Worm (Caenorhabditis elegans) whole organism, L4 larva: Measurements from ENCODE around the gene srz-63.

Source experiments
- D1046.2 ChIP-seq: fragments of 200-800 bp; sonication (Bioruptor generic); IDR thresholded peaks from 2 replicates; pipeline ENCODE4 v1.3.6; 2022; ENCODE audit warnings: missing genetic modification characterization, missing compliant biosample characterization
- F10B5.3 ChIP-seq: sonication (generic microtip); optimal IDR thresholded peaks from 2 replicates; lab custom pipeline; 2016; ENCODE audit warnings: mild to moderate bottlenecking, missing genetic modification characterization, missing compliant biosample characterization
- F44E2.7 ChIP-seq: fragments of 200-800 bp; sonication (Bioruptor generic); IDR thresholded peaks from 2 replicates; pipeline ENCODE4 v2.1.2; 2022; ENCODE audit warnings: missing genetic modification characterization, missing compliant biosample characterization
- R02D3.7 ChIP-seq: fragments of 150-350 bp; sonication (generic microtip); optimal IDR thresholded peaks from 3 replicates; lab custom pipeline; 2014; ENCODE audit warnings: missing biosample characterization, missing genetic modification characterization
- Y105C5A.15 ChIP-seq: fragments of 200-800 bp; sonication (Bioruptor generic); IDR thresholded peaks from 2 replicates; pipeline ENCODE4 v1.3.6; 2022; ENCODE audit warnings: missing genetic modification characterization, missing compliant biosample characterization
- ZK337.2 ChIP-seq: fragments of 200-800 bp; sonication (Bioruptor generic); IDR thresholded peaks from 2 replicates; pipeline ENCODE4 v1.3.6; 2022; ENCODE audit warnings: missing genetic modification reagents, missing genetic modification characterization, missing compliant biosample characterization
- ZK546.5 ChIP-seq, 2 experiments: sonication (generic microtip); optimal IDR thresholded peaks; 2 replicates each; lab custom pipeline; 2017; ENCODE audit warnings: missing biosample characterization in 2 of 2, missing genetic modification characterization in 2 of 2
- aly-2 ChIP-seq: sonication (generic microtip); optimal IDR thresholded peaks from 2 replicates; lab custom pipeline; 2018; ENCODE audit warnings: missing biosample characterization, missing genetic modification characterization
- ama-1 ChIP-seq: fragments of 150-350 bp; optimal IDR thresholded peaks from 2 replicates; lab custom pipeline; 2014; ENCODE audit warnings: inconsistent platforms, mixed read lengths
- ceh-28 ChIP-seq: fragments of 150-350 bp; optimal IDR thresholded peaks from 2 replicates; lab custom pipeline; 2014; ENCODE audit warnings: missing biosample characterization, missing genetic modification reagents, missing genetic modification characterization
- ceh-32 ChIP-seq: sonication (generic microtip); optimal IDR thresholded peaks from 2 replicates; lab custom pipeline; 2016; ENCODE audit warnings: mild to moderate bottlenecking, missing genetic modification characterization, missing compliant biosample characterization; ENCODE audit not compliant: poor library complexity
- ceh-62 ChIP-seq: sonication (generic microtip); optimal IDR thresholded peaks from 2 replicates; lab custom pipeline; 2017; ENCODE audit warnings: missing biosample characterization, missing genetic modification characterization
- ceh-82 ChIP-seq: sonication (generic microtip); optimal IDR thresholded peaks from 2 replicates; lab custom pipeline; 2017; ENCODE audit warnings: missing biosample characterization, missing genetic modification characterization
- ces-1 ChIP-seq: fragments of 150-350 bp; sonication (generic microtip); optimal IDR thresholded peaks from 4 replicates; lab custom pipeline; 2014; ENCODE audit warnings: missing biosample characterization, missing genetic modification reagents, missing genetic modification characterization
- daf-12 ChIP-seq: fragments of 150-350 bp; optimal IDR thresholded peaks from 2 replicates; lab custom pipeline; 2014; ENCODE audit warnings: missing biosample characterization, missing genetic modification reagents, missing genetic modification characterization
- daf-16 ChIP-seq, 3 experiments: sonication (generic microtip); optimal IDR thresholded peaks; 2 replicates each; lab custom pipeline; 2016 to 2017; ENCODE audit warnings: missing genetic modification characterization in 3 of 3, missing genetic modification reagents in 3 of 3, mild to moderate bottlenecking in 2 of 3, missing compliant biosample characterization in 2 of 3, missing biosample characterization in 1 of 3, moderate library complexity in 1 of 3
- dmd-9 ChIP-seq: fragments of 200-800 bp; sonication (Bioruptor generic); IDR thresholded peaks from 2 replicates; pipeline ENCODE4 v1.3.6; 2022; ENCODE audit warnings: missing genetic modification reagents, missing genetic modification characterization, missing compliant biosample characterization
- egl-27 ChIP-seq: sonication (generic microtip); optimal IDR thresholded peaks from 3 replicates; lab custom pipeline; 2017; ENCODE audit warnings: missing biosample characterization, missing genetic modification reagents, missing genetic modification characterization
- fos-1 ChIP-seq: fragments of 150-350 bp; optimal IDR thresholded peaks from 2 replicates; lab custom pipeline; 2014; ENCODE audit warnings: missing biosample characterization, missing genetic modification characterization
- gei-8 ChIP-seq: fragments of 200-800 bp; sonication (Bioruptor generic); optimal IDR thresholded peaks from 2 replicates; lab custom pipeline; 2018; ENCODE audit warnings: mild to moderate bottlenecking, missing genetic modification characterization, missing compliant biosample characterization
- hif-1 ChIP-seq, 2 experiments: sonication (generic microtip); optimal IDR thresholded peaks; 2 replicates each; lab custom pipeline; 2016 to 2017; ENCODE audit warnings: missing compliant biosample characterization in 2 of 2, missing genetic modification characterization in 2 of 2, missing genetic modification reagents in 2 of 2, missing genotype in 2 of 2, mild to moderate bottlenecking in 1 of 2
- hlh-30 ChIP-seq: sonication (generic microtip); optimal IDR thresholded peaks from 2 replicates; lab custom pipeline; 2017; ENCODE audit warnings: antibody characterized with exemption, mild to moderate bottlenecking, missing genetic modification characterization, missing compliant biosample characterization; ENCODE audit not compliant: insufficient read depth
- lim-7 ChIP-seq: fragments of 200-800 bp; sonication (Bioruptor generic); IDR thresholded peaks from 2 replicates; pipeline ENCODE4 v1.3.6; 2022; ENCODE audit warnings: missing genetic modification characterization, missing compliant biosample characterization
- lin-1 ChIP-seq: fragments of 200-800 bp; sonication (Bioruptor generic); IDR thresholded peaks from 2 replicates; pipeline ENCODE4 v1.3.6; 2022; ENCODE audit warnings: missing genetic modification reagents, missing genetic modification characterization, missing compliant biosample characterization
- lin-29 ChIP-seq: fragments of 200-800 bp; sonication (Bioruptor generic); IDR thresholded peaks from 2 replicates; pipeline ENCODE4 v1.3.6; 2022; ENCODE audit warnings: missing genetic modification reagents, missing genetic modification characterization, missing compliant biosample characterization
- lin-38 ChIP-seq: fragments of 200-800 bp; sonication (Bioruptor generic); IDR thresholded peaks from 2 replicates; pipeline ENCODE4 v1.3.6; 2022; ENCODE audit warnings: missing genetic modification reagents, missing genetic modification characterization, missing compliant biosample characterization
- lir-3 ChIP-seq: sonication (generic microtip); optimal IDR thresholded peaks from 2 replicates; lab custom pipeline; 2016; ENCODE audit warnings: mild to moderate bottlenecking, missing genetic modification characterization, missing compliant biosample characterization
- mdl-1 ChIP-seq, 2 experiments: fragments of 150-350 bp in 1 of 2; sonication (generic microtip) in 1 of 2; optimal IDR thresholded peaks; 2 replicates each; lab custom pipeline; 2014 to 2017; ENCODE audit warnings: missing biosample characterization in 2 of 2, missing genetic modification characterization in 2 of 2
- mdt-29 ChIP-seq: fragments of 200-800 bp; sonication (Bioruptor generic); IDR thresholded peaks from 2 replicates; pipeline ENCODE4 v1.3.6; 2022; ENCODE audit warnings: missing genetic modification reagents, missing genetic modification characterization, missing compliant biosample characterization
- mep-1 ChIP-seq: fragments of 150-350 bp; sonication (generic microtip); optimal IDR thresholded peaks from 3 replicates; lab custom pipeline; 2014; ENCODE audit warnings: missing biosample characterization, missing genetic modification characterization
- mxl-2 ChIP-seq: fragments of 200-800 bp; sonication (Bioruptor generic); conservative IDR thresholded peaks from 2 replicates; pipeline ENCODE4 v1.3.6; 2022; ENCODE audit warnings: missing genetic modification reagents, missing genetic modification characterization, missing compliant biosample characterization
- mxl-3 ChIP-seq: fragments of 200-800 bp; sonication (Bioruptor generic); optimal IDR thresholded peaks from 2 replicates; lab custom pipeline; 2018; ENCODE audit warnings: mild to moderate bottlenecking, missing genetic modification characterization, missing compliant biosample characterization
- nhr-10 ChIP-seq: fragments of 150-350 bp; optimal IDR thresholded peaks from 2 replicates; lab custom pipeline; 2014; ENCODE audit warnings: missing biosample characterization, missing genetic modification characterization
- nhr-102 ChIP-seq: sonication (generic microtip); optimal IDR thresholded peaks from 2 replicates; lab custom pipeline; 2016; ENCODE audit warnings: mild to moderate bottlenecking, missing genetic modification characterization, moderate library complexity, missing compliant biosample characterization
- nhr-42 ChIP-seq: fragments of 200-800 bp; sonication (Bioruptor generic); IDR thresholded peaks from 2 replicates; pipeline ENCODE4 v1.3.6; 2022; ENCODE audit warnings: missing genetic modification characterization, missing compliant biosample characterization
- nhr-77 ChIP-seq: fragments of 150-350 bp; optimal IDR thresholded peaks from 2 replicates; lab custom pipeline; 2014; ENCODE audit warnings: missing biosample characterization, missing genetic modification characterization
- php-3 ChIP-seq: fragments of 200-800 bp; sonication (Bioruptor generic); IDR thresholded peaks from 2 replicates; pipeline ENCODE4 v1.3.6; 2022; ENCODE audit warnings: missing genetic modification reagents, missing genetic modification characterization, missing compliant biosample characterization
- pqm-1 ChIP-seq: sonication (generic microtip); optimal IDR thresholded peaks from 2 replicates; lab custom pipeline; 2017; ENCODE audit warnings: missing biosample characterization, missing genetic modification characterization
- rbr-2 ChIP-seq: sonication (generic microtip); optimal IDR thresholded peaks from 2 replicates; lab custom pipeline; 2016; ENCODE audit warnings: missing genotype, missing genetic modification characterization, missing compliant biosample characterization
- saeg-2 ChIP-seq: fragments of 200-800 bp; sonication (Bioruptor generic); IDR thresholded peaks from 2 replicates; pipeline ENCODE4 v1.3.6; 2022; ENCODE audit warnings: missing genetic modification reagents, missing genetic modification characterization, missing compliant biosample characterization
- sdz-12 ChIP-seq: fragments of 200-800 bp; sonication (Bioruptor generic); optimal IDR thresholded peaks from 2 replicates; lab custom pipeline; 2018; ENCODE audit warnings: mild to moderate bottlenecking, missing genetic modification characterization, missing compliant biosample characterization
- set-16 ChIP-seq: fragments of 200-800 bp; sonication (Bioruptor generic); IDR thresholded peaks from 2 replicates; pipeline ENCODE4 v1.3.6; 2022; ENCODE audit warnings: missing genetic modification reagents, missing genetic modification characterization, missing compliant biosample characterization
- snpc-4 ChIP-seq: fragments of 150-350 bp; optimal IDR thresholded peaks from 2 replicates; lab custom pipeline; 2014; ENCODE audit warnings: missing biosample characterization, missing genetic modification characterization
- spr-3 ChIP-seq: fragments of 200-800 bp; sonication (Bioruptor generic); optimal IDR thresholded peaks from 2 replicates; lab custom pipeline; 2018; ENCODE audit warnings: mild to moderate bottlenecking, missing genetic modification characterization, missing compliant biosample characterization
- tra-1 ChIP-seq: fragments of 200-800 bp; sonication (Bioruptor generic); IDR thresholded peaks from 2 replicates; pipeline ENCODE4 v1.3.6; 2022; ENCODE audit warnings: missing genetic modification reagents, missing genetic modification characterization, missing compliant biosample characterization
- unc-39 ChIP-seq: sonication (generic microtip); optimal IDR thresholded peaks from 2 replicates; lab custom pipeline; 2017; ENCODE audit warnings: missing biosample characterization, missing genetic modification characterization
- unc-62 ChIP-seq, 3 experiments: fragments of 150-350 bp in 1 of 3; sonication (generic microtip); optimal IDR thresholded peaks in 2 of 3; peaks in 1 of 3; 1 replicate in 1 of 3; 2 replicates in 2 of 3; lab custom pipeline; 2014 to 2017; ENCODE audit warnings: missing biosample characterization in 3 of 3, missing genetic modification characterization in 3 of 3, missing genetic modification reagents in 3 of 3, missing genotype in 1 of 3
- zip-11 ChIP-seq: fragments of 200-800 bp; sonication (Bioruptor generic); IDR thresholded peaks from 2 replicates; pipeline ENCODE4 v1.3.6; 2022; ENCODE audit warnings: missing genetic modification characterization, missing compliant biosample characterization
- ztf-7 ChIP-seq: fragments of 150-350 bp; optimal IDR thresholded peaks from 2 replicates; lab custom pipeline; 2014; ENCODE audit warnings: missing biosample characterization, missing genetic modification characterization

Gene srz-63

ce11 chrII:1236479-1236878, 42.0 kb upstream of the srz-63 start (continued):
- no peak for TF ChIP-seq F44E2.7 (GFP tag; lab: Robert Waterston, UW)
- no peak for TF ChIP-seq saeg-2 (GFP tag; lab: Robert Waterston, UW)
- TF ChIP-seq Y105C5A.15 (GFP tag; lab: Robert Waterston, UW) = no peak
- TF ChIP-seq ZK337.2 (GFP tag; lab: Robert Waterston, UW) = no peak
- TF ChIP-seq lim-7 (GFP tag; lab: Robert Waterston, UW) = no peak
- TF ChIP-seq spr-3 (GFP tag; lab: Kevin White, UChicago) = no peak
- TF ChIP-seq R02D3.7 (tag; lab: Kevin White, UChicago) = no peak
- TF ChIP-seq tra-1 (GFP tag; lab: Robert Waterston, UW) = no peak
- no peak for TF ChIP-seq aly-2 (tag; lab: Kevin White, UChicago)
- TF ChIP-seq gei-8 = no peak
- TF ChIP-seq daf-16 (GFP tag; optimal IDR thresholded peaks at IDR 0.05; lab: Kevin White, UChicago) = no peak
- no peak for TF ChIP-seq daf-16 (tag; optimal IDR thresholded peaks at IDR 0.05; lab: Kevin White, UChicago)
- TF ChIP-seq F10B5.3 (tag; lab: Kevin White, UChicago) = no peak
- TF ChIP-seq unc-39 (tag; lab: Kevin White, UChicago) = no peak
- peak in 1 of 2 experiments; percentile 15 for TF ChIP-seq mdl-1 (tag; optimal IDR thresholded peaks at IDR 0.05; lab: Kevin White, UChicago)
- no peak for TF ChIP-seq fos-1
- no peak for TF ChIP-seq daf-12 (tag; lab: Kevin White, UChicago)

- no peak for TF ChIP-seq sdz-12
- no peak for TF ChIP-seq zip-11 (GFP tag; lab: Robert Waterston, UW)
- TF ChIP-seq fos-1 = no peak
- TF ChIP-seq egl-27 (tag; lab: Kevin White, UChicago) = no peak
- peak; percentile 43; the same call in 1 of the 2 replicates for TF ChIP-seq lin-29 (GFP tag; lab: Robert Waterston, UW)
- no peak for TF ChIP-seq ceh-82
- TF ChIP-seq mep-1 = peak; percentile 50
- TF ChIP-seq daf-12 (tag; lab: Kevin White, UChicago) = no peak
- TF ChIP-seq ZK546.5 (tag; optimal IDR thresholded peaks at IDR 0.05; lab: Kevin White, UChicago) = no peak
- peak; percentile 65 for TF ChIP-seq mxl-3 (GFP tag; lab: Kevin White, UChicago)
- TF ChIP-seq pqm-1 (tag; lab: Kevin White, UChicago) = no peak
- TF ChIP-seq set-16 (GFP tag; lab: Robert Waterston, UW) = peak; percentile 100
- 0 out of 2 replicates have a peak, but pooled peaks have one; percentile 20 for TF ChIP-seq php-3
- no peak for TF ChIP-seq dmd-9
- TF ChIP-seq daf-16 (GFP tag; optimal IDR thresholded peaks at IDR 0.05; lab: Kevin White, UChicago) = peak in 1 of 2 experiments; percentile 12
- TF ChIP-seq daf-16 (tag; optimal IDR thresholded peaks at IDR 0.05; lab: Kevin White, UChicago) = peak; percentile 66
- TF ChIP-seq nhr-42 (GFP tag; lab: Robert Waterston, UW) = 0 out of 2 replicates have a peak, but pooled peaks have one; percentile 7
- TF ChIP-seq gei-8 = no peak
- no peak for TF ChIP-seq lir-3
- TF ChIP-seq F44E2.7 (GFP tag; lab: Robert Waterston, UW) = no peak
- no peak for TF ChIP-seq nhr-77 (tag; lab: Kevin White, UChicago)
- no peak for TF ChIP-seq ceh-32 (tag; lab: Kevin White, UChicago)
- peak; percentile 22; the same call in 1 of the 2 replicates for TF ChIP-seq lin-38 (GFP tag; lab: Robert Waterston, UW)
- no peak for TF ChIP-seq ceh-28 (tag; lab: Kevin White, UChicago)
- TF ChIP-seq snpc-4 (tag; lab: Kevin White, UChicago) = no peak
- TF ChIP-seq ztf-7 (tag; lab: Kevin White, UChicago) = no peak
- no peak for TF ChIP-seq mxl-2 (GFP tag; lab: Robert Waterston, UW)
- no peak for TF ChIP-seq mdt-29 (GFP tag; lab: Robert Waterston, UW)
- TF ChIP-seq nhr-10 = no peak
- no peak for TF ChIP-seq ceh-62 (tag; lab: Kevin White, UChicago)
- TF ChIP-seq hif-1 (tag; optimal IDR thresholded peaks at IDR 0.05; lab: Kevin White, UChicago) = peak in 1 of 2 experiments; percentile 64
- peak; percentile 53 for TF ChIP-seq nhr-102 (tag; lab: Kevin White, UChicago)
- peak; percentile 60 for TF ChIP-seq hlh-30
- TF ChIP-seq ces-1 (GFP tag; lab: Kevin White, UChicago) = no peak
- peak in 1 of 2 experiments; percentile 99 for TF ChIP-seq unc-62 (GFP tag; optimal IDR thresholded peaks at IDR 0.05 in 1 of 2; lab: Kevin White, UChicago)
- no peak for TF ChIP-seq unc-62 (tag; optimal IDR thresholded peaks at IDR 0.05; lab: Kevin White, UChicago)
- no peak for TF ChIP-seq lin-1 (GFP tag; lab: Robert Waterston, UW)
- TF ChIP-seq D1046.2 (GFP tag; lab: Robert Waterston, UW) = no peak
- peak; percentile 55 for TF ChIP-seq rbr-2 (tag; lab: Kevin White, UChicago)
- TF ChIP-seq ama-1 (lab: Kevin White, UChicago) = no peak
Measured at ce11 chrII:1237845-1238244, 40.6 kb upstream of the srz-63 start.
